Worm (Caenorhabditis elegans) whole organism, young adult: ENCODE data around the gene F44E2.7.

Source experiments
- B0019.2 ChIP-seq: fragments of 200-800 bp; sonication (Bioruptor generic); conservative IDR thresholded peaks from 2 replicates; pipeline ENCODE4 v1.3.6; 2022; ENCODE audit warnings: missing genetic modification reagents, missing genetic modification characterization, missing compliant biosample characterization
- B0035.1 ChIP-seq: sonication (generic microtip); optimal IDR thresholded peaks from 2 replicates; lab custom pipeline; 2016; ENCODE audit warnings: missing genetic modification characterization, mild to moderate bottlenecking, missing compliant biosample characterization, missing genotype, missing genetic modification reagents
- C06A6.2 ChIP-seq: fragments of 200-800 bp; sonication (Bioruptor generic); conservative IDR thresholded peaks from 2 replicates; pipeline ENCODE4 v1.3.6; 2022; ENCODE audit warnings: missing genetic modification characterization, missing compliant biosample characterization
- C17E4.6 ChIP-seq: fragments of 200-800 bp; sonication (Bioruptor generic); IDR thresholded peaks from 2 replicates; pipeline ENCODE4 v1.3.6; 2022; ENCODE audit warnings: missing genetic modification reagents, missing genetic modification characterization, missing compliant biosample characterization
- F22D6.2 ChIP-seq: sonication (generic microtip); optimal IDR thresholded peaks from 2 replicates; lab custom pipeline; 2016; ENCODE audit warnings: mild to moderate bottlenecking, missing genetic modification characterization, missing compliant biosample characterization
- F52B5.7 ChIP-seq: sonication (generic microtip); optimal IDR thresholded peaks from 2 replicates; lab custom pipeline; 2016; ENCODE audit warnings: mild to moderate bottlenecking, missing genetic modification characterization, missing compliant biosample characterization
- F57A8.1 ChIP-seq: fragments of 200-800 bp; sonication (Bioruptor generic); optimal IDR thresholded peaks from 2 replicates; lab custom pipeline; 2018; ENCODE audit warnings: mild to moderate bottlenecking, missing genetic modification characterization, moderate library complexity, missing compliant biosample characterization
- K12H6.12 ChIP-seq: fragments of 200-800 bp; sonication (Bioruptor generic); optimal IDR thresholded peaks from 2 replicates; lab custom pipeline; 2018; ENCODE audit warnings: mild to moderate bottlenecking, missing genetic modification characterization, missing compliant biosample characterization
- T26A5.8 ChIP-seq: sonication (generic microtip); optimal IDR thresholded peaks from 2 replicates; lab custom pipeline; 2016; ENCODE audit warnings: missing genetic modification characterization, missing compliant biosample characterization
- Y56A3A.18 ChIP-seq: fragments of 200-800 bp; sonication (Bioruptor generic); IDR thresholded peaks from 2 replicates; pipeline ENCODE4 v1.3.6; 2022; ENCODE audit warnings: missing genetic modification reagents, missing genetic modification characterization, missing compliant biosample characterization
- ZK185.1 ChIP-seq: sonication (generic microtip); optimal IDR thresholded peaks from 2 replicates; lab custom pipeline; 2016; ENCODE audit warnings: mild to moderate bottlenecking, missing genetic modification characterization, missing compliant biosample characterization; ENCODE audit not compliant: poor library complexity, severe bottlenecking
- akir-1 ChIP-seq: fragments of 200-800 bp; sonication (Bioruptor generic); optimal IDR thresholded peaks from 2 replicates; lab custom pipeline; 2018; ENCODE audit warnings: mild to moderate bottlenecking, missing genetic modification characterization, moderate library complexity, missing compliant biosample characterization
- ama-1 ChIP-seq, 3 experiments: fragments of 150-350 bp in 1 of 3; sonication (generic microtip) in 2 of 3; optimal IDR thresholded peaks; 2 replicates each; lab custom pipeline; 2014 to 2018; ENCODE audit warnings: missing biosample characterization in 2 of 3, missing genetic modification characterization in 2 of 3, missing genetic modification reagents in 2 of 3
- aptf-2 ChIP-seq: fragments of 200-800 bp; sonication (Bioruptor generic); conservative IDR thresholded peaks from 2 replicates; pipeline ENCODE4 v1.3.6; 2022; ENCODE audit warnings: missing genetic modification reagents, missing genetic modification characterization, missing compliant biosample characterization
- atf-7 ChIP-seq: sonication (generic microtip); optimal IDR thresholded peaks from 2 replicates; lab custom pipeline; 2017; ENCODE audit warnings: mild to moderate bottlenecking, missing genetic modification characterization, missing compliant biosample characterization
- attf-3 ChIP-seq: fragments of 200-800 bp; sonication (Bioruptor generic); conservative IDR thresholded peaks from 2 replicates; pipeline ENCODE4 v1.3.6; 2022; ENCODE audit warnings: missing genetic modification reagents, missing genetic modification characterization, missing compliant biosample characterization
- bed-1 ChIP-seq: fragments of 200-800 bp; sonication (Bioruptor generic); IDR thresholded peaks from 2 replicates; pipeline ENCODE4 v1.3.6; 2022; ENCODE audit warnings: missing genetic modification reagents, missing genetic modification characterization, missing compliant biosample characterization
- bed-2 ChIP-seq: fragments of 200-800 bp; sonication (Bioruptor generic); IDR thresholded peaks from 2 replicates; pipeline ENCODE4 v1.3.6; 2022; ENCODE audit warnings: missing genetic modification reagents, missing genetic modification characterization, missing compliant biosample characterization
- ccch-3 ChIP-seq: fragments of 200-800 bp; sonication (Bioruptor generic); optimal IDR thresholded peaks from 2 replicates; lab custom pipeline; 2018; ENCODE audit warnings: mild to moderate bottlenecking, missing genetic modification characterization, missing compliant biosample characterization
- chd-7 ChIP-seq: sonication (generic microtip); optimal IDR thresholded peaks from 2 replicates; lab custom pipeline; 2016; ENCODE audit warnings: mild to moderate bottlenecking, missing genetic modification characterization, moderate library complexity, missing compliant biosample characterization
- dox-1 ChIP-seq: fragments of 200-800 bp; sonication (Bioruptor generic); IDR thresholded peaks from 2 replicates; pipeline ENCODE4 v1.3.6; 2022; ENCODE audit warnings: missing genetic modification reagents, missing genetic modification characterization, missing compliant biosample characterization
- efl-1 ChIP-seq: fragments of 150-350 bp; optimal IDR thresholded peaks from 2 replicates; lab custom pipeline; 2014; ENCODE audit warnings: missing biosample characterization, missing genetic modification reagents, missing genetic modification characterization
- ets-4 ChIP-seq: fragments of 200-800 bp; sonication (Bioruptor generic); optimal IDR thresholded peaks from 2 replicates; lab custom pipeline; 2018; ENCODE audit warnings: mild to moderate bottlenecking, missing genetic modification characterization, missing compliant biosample characterization
- gei-17 ChIP-seq: fragments of 200-800 bp; sonication (Bioruptor generic); optimal IDR thresholded peaks from 2 replicates; lab custom pipeline; 2018; ENCODE audit warnings: mild to moderate bottlenecking, missing genetic modification characterization, missing compliant biosample characterization
- lag-1 ChIP-seq: fragments of 200-800 bp; sonication (Bioruptor generic); IDR thresholded peaks from 2 replicates; pipeline ENCODE4 v1.3.6; 2022; ENCODE audit warnings: missing genetic modification reagents, missing genetic modification characterization, missing compliant biosample characterization
- let-526 ChIP-seq: fragments of 200-800 bp; sonication (Bioruptor generic); IDR thresholded peaks from 2 replicates; pipeline ENCODE4 v1.3.6; 2022; ENCODE audit warnings: missing genetic modification reagents, missing genetic modification characterization, missing compliant biosample characterization
- lir-1 ChIP-seq: fragments of 200-800 bp; sonication (Bioruptor generic); conservative IDR thresholded peaks from 2 replicates; pipeline ENCODE4 v1.3.6; 2022; ENCODE audit warnings: missing genetic modification reagents, missing genetic modification characterization, missing compliant biosample characterization
- lsl-1 ChIP-seq: fragments of 200-800 bp; sonication (Bioruptor generic); optimal IDR thresholded peaks from 2 replicates; lab custom pipeline; 2018; ENCODE audit warnings: mild to moderate bottlenecking, missing genetic modification characterization, moderate library complexity, missing compliant biosample characterization
- madf-6 ChIP-seq: fragments of 200-800 bp; sonication (Bioruptor generic); IDR thresholded peaks from 2 replicates; pipeline ENCODE4 v1.3.6; 2022; ENCODE audit warnings: missing genetic modification reagents, missing genetic modification characterization, missing compliant biosample characterization
- madf-8 ChIP-seq: fragments of 200-800 bp; sonication (Bioruptor generic); conservative IDR thresholded peaks from 2 replicates; pipeline ENCODE4 v1.3.6; 2022; ENCODE audit warnings: missing genetic modification reagents, missing genetic modification characterization, missing compliant biosample characterization
- nfya-1 ChIP-seq: sonication (generic microtip); optimal IDR thresholded peaks from 2 replicates; lab custom pipeline; 2017; ENCODE audit warnings: antibody characterized with exemption, missing compliant biosample characterization, missing genetic modification characterization, borderline replicate concordance; ENCODE audit not compliant: insufficient read depth
- nhr-179 ChIP-seq: sonication (generic microtip); optimal IDR thresholded peaks from 2 replicates; lab custom pipeline; 2016; ENCODE audit warnings: mild to moderate bottlenecking, missing genetic modification characterization, missing compliant biosample characterization
- nhr-27 ChIP-seq: fragments of 200-800 bp; sonication (Bioruptor generic); optimal IDR thresholded peaks from 2 replicates; lab custom pipeline; 2018; ENCODE audit warnings: mild to moderate bottlenecking, missing genetic modification characterization, moderate library complexity, missing compliant biosample characterization
- pbrm-1 ChIP-seq: fragments of 200-800 bp; sonication (Bioruptor generic); IDR thresholded peaks from 2 replicates; pipeline ENCODE4 v1.3.6; 2022; ENCODE audit warnings: missing genetic modification reagents, missing genetic modification characterization, missing compliant biosample characterization
- repo-1 ChIP-seq: sonication (generic microtip); optimal IDR thresholded peaks from 2 replicates; lab custom pipeline; 2017; ENCODE audit warnings: mild to moderate bottlenecking, missing genetic modification characterization, missing compliant biosample characterization
- rpc-1 ChIP-seq, 2 experiments: fragments of 150-350 bp in 1 of 2; sonication (generic microtip) in 1 of 2; optimal IDR thresholded peaks; 2 replicates each; lab custom pipeline; 2014 to 2018; ENCODE audit warnings: missing biosample characterization in 1 of 2, missing genetic modification characterization in 1 of 2, missing genetic modification reagents in 1 of 2, missing genotype in 1 of 2
- snpc-1.3 ChIP-seq: sonication (generic microtip); optimal IDR thresholded peaks from 2 replicates; lab custom pipeline; 2017; ENCODE audit warnings: missing genetic modification characterization, mild to moderate bottlenecking, missing compliant biosample characterization, antibody characterized with exemption, moderate library complexity, missing genotype, missing genetic modification reagents; ENCODE audit not compliant: insufficient read depth
- somi-1 ChIP-seq: fragments of 200-800 bp; sonication (Bioruptor generic); optimal IDR thresholded peaks from 2 replicates; lab custom pipeline; 2018; ENCODE audit warnings: mild to moderate bottlenecking, missing genetic modification characterization, missing compliant biosample characterization
- sptf-2 ChIP-seq: fragments of 200-800 bp; sonication (Bioruptor generic); optimal IDR thresholded peaks from 2 replicates; lab custom pipeline; 2018; ENCODE audit warnings: mild to moderate bottlenecking, missing genetic modification characterization, missing compliant biosample characterization
- tbp1 ChIP-seq: fragments of 200-800 bp; sonication (Bioruptor generic); optimal IDR thresholded peaks from 2 replicates; lab custom pipeline; 2018; ENCODE audit warnings: mild to moderate bottlenecking, missing genetic modification characterization, missing compliant biosample characterization
- tbx-9 ChIP-seq: sonication (generic microtip); optimal IDR thresholded peaks from 2 replicates; lab custom pipeline; 2016; ENCODE audit warnings: borderline replicate concordance, missing genetic modification characterization, inconsistent platforms, missing compliant biosample characterization
- unc-130 ChIP-seq: sonication (generic microtip); optimal IDR thresholded peaks from 2 replicates; lab custom pipeline; 2016; ENCODE audit warnings: missing genetic modification reagents, missing genetic modification characterization, missing compliant biosample characterization
- unc-62 ChIP-seq: fragments of 150-350 bp; optimal IDR thresholded peaks from 2 replicates; lab custom pipeline; 2014; ENCODE audit warnings: missing biosample characterization, missing genetic modification reagents, missing genetic modification characterization
- zfh-2 ChIP-seq: fragments of 200-800 bp; sonication (Bioruptor generic); conservative IDR thresholded peaks from 2 replicates; pipeline ENCODE4 v1.3.6; 2022; ENCODE audit warnings: missing genetic modification reagents, missing genetic modification characterization, missing compliant biosample characterization
- ztf-25 ChIP-seq: fragments of 200-800 bp; sonication (Bioruptor generic); IDR thresholded peaks from 2 replicates; pipeline ENCODE4 v1.3.6; 2022; ENCODE audit warnings: missing genetic modification reagents, missing genetic modification characterization, missing compliant biosample characterization
- ztf-26 ChIP-seq: sonication (generic microtip); optimal IDR thresholded peaks from 2 replicates; lab custom pipeline; 2017; ENCODE audit warnings: missing genetic modification characterization, missing compliant biosample characterization
- ztf-6 ChIP-seq: fragments of 200-800 bp; sonication (Bioruptor generic); IDR thresholded peaks from 2 replicates; pipeline ENCODE4 v1.3.6; 2022; ENCODE audit warnings: missing genetic modification reagents, missing genetic modification characterization, missing compliant biosample characterization

Gene F44E2.7

ce11 chrIII:8873990-8874668, 25.9 kb upstream of the F44E2.7 start:
- TF ChIP-seq atf-7 (tag; lab: Kevin White, UChicago) = no peak
- no peak for TF ChIP-seq efl-1 (GFP tag; lab: Kevin White, UChicago)
- TF ChIP-seq unc-130 = no peak
- TF ChIP-seq ccch-3 (GFP tag; lab: Kevin White, UChicago) = no peak
- TF ChIP-seq ztf-25 (GFP tag; lab: Robert Waterston, UW) = no peak
- TF ChIP-seq pbrm-1 = 0 out of 2 replicates have a peak, but pooled peaks have one; percentile 33
- 0 out of 2 replicates have a peak, but pooled peaks have one; percentile 37 for TF ChIP-seq aptf-2 (GFP tag; lab: Robert Waterston, UW)
- no peak for TF ChIP-seq let-526
- no peak for TF ChIP-seq snpc-1.3 (tag; lab: Kevin White, UChicago)
- peak; percentile 76 for TF ChIP-seq chd-7 (tag; lab: Kevin White, UChicago)
- TF ChIP-seq lir-1 (GFP tag; lab: Robert Waterston, UW) = peak; percentile 94
- TF ChIP-seq repo-1 (tag; lab: Kevin White, UChicago) = no peak
- TF ChIP-seq C17E4.6 (GFP tag; lab: Robert Waterston, UW) = no peak
- no peak for TF ChIP-seq sptf-2
- TF ChIP-seq nfya-1 (tag; lab: Kevin White, UChicago) = no peak
- no peak for TF ChIP-seq bed-2 (GFP tag; lab: Robert Waterston, UW)
- no peak for TF ChIP-seq nhr-27 (tag; lab: Kevin White, UChicago)
- TF ChIP-seq zfh-2 = peak; percentile 94
- no peak for TF ChIP-seq ztf-26
- no peak for TF ChIP-seq nhr-179
- no peak for TF ChIP-seq F52B5.7 (tag; lab: Kevin White, UChicago)
- TF ChIP-seq B0019.2 (GFP tag; lab: Robert Waterston, UW) = no peak
- no peak for TF ChIP-seq madf-8
- peak; percentile 83 for TF ChIP-seq K12H6.12
- peak; percentile 61; the same call in 1 of the 2 replicates for TF ChIP-seq dox-1 (GFP tag; lab: Robert Waterston, UW)
- no peak for TF ChIP-seq F22D6.2
- TF ChIP-seq T26A5.8 = no peak
- no peak for TF ChIP-seq madf-6 (GFP tag; lab: Robert Waterston, UW)
- TF ChIP-seq tbx-9 (tag; lab: Kevin White, UChicago) = no peak
- TF ChIP-seq akir-1 (GFP tag; lab: Kevin White, UChicago) = no peak
- TF ChIP-seq lag-1 (GFP tag; lab: Robert Waterston, UW) = no peak
- no peak for TF ChIP-seq Y56A3A.18 (GFP tag; lab: Robert Waterston, UW)
- 0 out of 2 replicates have a peak, but pooled peaks have one; percentile 30 for TF ChIP-seq C06A6.2
- TF ChIP-seq unc-62 = no peak
- TF ChIP-seq F57A8.1 = no peak
- no peak for TF ChIP-seq ets-4 (GFP tag; lab: Kevin White, UChicago)
- TF ChIP-seq rpc-1 (optimal IDR thresholded peaks at IDR 0.05; lab: Kevin White, UChicago) = no peak
- no peak for TF ChIP-seq rpc-1 (tag; optimal IDR thresholded peaks at IDR 0.05; lab: Kevin White, UChicago)
- TF ChIP-seq somi-1 (GFP tag; lab: Kevin White, UChicago) = peak; percentile 52
- TF ChIP-seq gei-17 (GFP tag; lab: Kevin White, UChicago) = no peak
- TF ChIP-seq bed-1 (GFP tag; lab: Robert Waterston, UW) = no peak
- TF ChIP-seq ztf-6 (GFP tag; lab: Robert Waterston, UW) = no peak
- TF ChIP-seq lsl-1 (GFP tag; lab: Kevin White, UChicago) = no peak
- TF ChIP-seq tbp1 (GFP tag; lab: Kevin White, UChicago) = peak; percentile 8
- peak; percentile 68 for TF ChIP-seq ZK185.1 (tag; lab: Kevin White, UChicago)
- TF ChIP-seq ama-1 (optimal IDR thresholded peaks at IDR 0.05; lab: Kevin White, UChicago) = peak; percentile 73
- no peak for TF ChIP-seq ama-1 (GFP tag; optimal IDR thresholded peaks at IDR 0.05; lab: Kevin White, UChicago)
- TF ChIP-seq B0035.1 (tag; lab: Kevin White, UChicago) = no peak
- TF ChIP-seq attf-3 (GFP tag; lab: Robert Waterston, UW) = no peak
